ENCODE assay signal across 1 fruit fly cellular context in genomic region chr3L:14652554-14652953, dm6.
TF ChIP-seq lines count a peak whose summit lies in the region.

No protein-coding gene starts in this region.

TF ChIP-seq in whole organism, embryonic, 481 proteins besides CTCF, POLR2A, EP300 and RAD21 (continued from another document and continues in another):
- peak; percentile 78 for TF ChIP-seq sd (tag; optimal IDR thresholded peaks at IDR 0.05; lab: Kevin White, UChicago)
- peak; percentile 48; the same call in 2 of the 3 replicates for TF ChIP-seq tgo (GFP tag; IDR thresholded peaks at IDR 0.05; lab: Robert Waterston, UW)
- peak in 1 of 3 experiments; percentile 94 for TF ChIP-seq lola (GFP tag; optimal IDR thresholded peaks at IDR 0.05; lab: Kevin White, UChicago)
- TF ChIP-seq CG15601 (tag; optimal IDR thresholded peaks at IDR 0.05; lab: Kevin White, UChicago): peak; percentile 95
- peak; percentile 63; the same call in 1 of the 3 replicates for TF ChIP-seq dysf (GFP tag; IDR thresholded peaks at IDR 0.05; lab: Robert Waterston, UW)
- TF ChIP-seq Oli (tag; optimal IDR thresholded peaks at IDR 0.05; lab: Kevin White, UChicago): peak; percentile 81
- TF ChIP-seq PHDP (tag; optimal IDR thresholded peaks at IDR 0.05; lab: Kevin White, UChicago): peak; percentile 85
- peak; percentile 56 for TF ChIP-seq mam (GFP tag; optimal IDR thresholded peaks at IDR 0.05; lab: Kevin White, UChicago)
- TF ChIP-seq Eip74EF (GFP tag; optimal IDR thresholded peaks at IDR 0.05; lab: Kevin White, UChicago): peak in 1 of 2 experiments; percentile 66
- TF ChIP-seq CG9609 (GFP tag; optimal IDR thresholded peaks at IDR 0.05; lab: Kevin White, UChicago): peak; percentile 59
- TF ChIP-seq Spps (tag; optimal IDR thresholded peaks at IDR 0.05; lab: Kevin White, UChicago): peak; percentile 94
- TF ChIP-seq Side (GFP tag; optimal IDR thresholded peaks at IDR 0.05; lab: Kevin White, UChicago): peak; percentile 69
- TF ChIP-seq Bteb2 (GFP tag; optimal IDR thresholded peaks at IDR 0.05; lab: Kevin White, UChicago): peak; percentile 31
- TF ChIP-seq salm (tag; optimal IDR thresholded peaks at IDR 0.05; lab: Kevin White, UChicago): peak; percentile 66
- peak; percentile 76 for TF ChIP-seq CG11504 (tag; optimal IDR thresholded peaks at IDR 0.05; lab: Kevin White, UChicago)
- no peak for TF ChIP-seq fd3F (GFP tag; optimal IDR thresholded peaks at IDR 0.05; lab: Kevin White, UChicago)
- TF ChIP-seq CG11456 (GFP tag; IDR thresholded peaks at IDR 0.05; lab: Robert Waterston, UW): peak; percentile 62; the same call in 1 of the 3 replicates
- TF ChIP-seq CG7786 (GFP tag; optimal IDR thresholded peaks at IDR 0.05; lab: Kevin White, UChicago): peak; percentile 57
- TF ChIP-seq bowl (GFP tag; IDR thresholded peaks at IDR 0.05; lab: Robert Waterston, UW): no peak
- TF ChIP-seq Antp (GFP tag; optimal IDR thresholded peaks at IDR 0.05; lab: Kevin White, UChicago): peak; percentile 12
- TF ChIP-seq fd64A (GFP tag; optimal IDR thresholded peaks at IDR 0.05; lab: Kevin White, UChicago): peak; percentile 47
- peak; percentile 8 for TF ChIP-seq Sry-δ (GFP tag; optimal IDR thresholded peaks at IDR 0.05; lab: Kevin White, UChicago)
- TF ChIP-seq amos (GFP tag; IDR thresholded peaks at IDR 0.05; lab: Robert Waterston, UW; ENCODE audit: partially characterized antibody): no peak
- TF ChIP-seq Dbx (GFP tag; IDR thresholded peaks at IDR 0.05; lab: Robert Waterston, UW): no peak
- peak; percentile 90 for TF ChIP-seq CG33557 (GFP tag; optimal IDR thresholded peaks at IDR 0.05; lab: Kevin White, UChicago)
- TF ChIP-seq CG8924 (tag; optimal IDR thresholded peaks at IDR 0.05; lab: Kevin White, UChicago): peak; percentile 87
- TF ChIP-seq crc (GFP tag; optimal IDR thresholded peaks at IDR 0.05; lab: Kevin White, UChicago): peak; percentile 41
- no peak; the same call in 1 of the 2 replicates for TF ChIP-seq al (GFP tag; IDR thresholded peaks at IDR 0.05; lab: Robert Waterston, UW)
- TF ChIP-seq gce (GFP tag; IDR thresholded peaks at IDR 0.05; lab: Robert Waterston, UW): 0 out of 3 replicates have a peak, but pooled peaks have one; percentile 54
- TF ChIP-seq bbx (GFP tag; IDR thresholded peaks at IDR 0.05; lab: Robert Waterston, UW; ENCODE audit: partially characterized antibody): no peak
- peak; percentile 58 for TF ChIP-seq run (tag; optimal IDR thresholded peaks at IDR 0.05; lab: Kevin White, UChicago)
- TF ChIP-seq CG32767 (GFP tag; IDR thresholded peaks at IDR 0.05; lab: Robert Waterston, UW): peak; percentile 24; the same call in 1 of the 2 replicates
- peak; percentile 70 for TF ChIP-seq CG1233 (GFP tag; optimal IDR thresholded peaks at IDR 0.05; lab: Kevin White, UChicago)
- TF ChIP-seq onecut (GFP tag; IDR thresholded peaks at IDR 0.05; lab: Robert Waterston, UW): peak; percentile 75
- TF ChIP-seq CG3065 (GFP tag; optimal IDR thresholded peaks at IDR 0.05; lab: Kevin White, UChicago): peak; percentile 41
- peak; percentile 68 for TF ChIP-seq NC2α (GFP tag; optimal IDR thresholded peaks at IDR 0.05; lab: Kevin White, UChicago)
- peak; percentile 83 for TF ChIP-seq CG10431 (GFP tag; optimal IDR thresholded peaks at IDR 0.05; lab: Kevin White, UChicago)
- TF ChIP-seq so (GFP tag; IDR thresholded peaks at IDR 0.05; lab: Robert Waterston, UW): peak; percentile 52; the same call in 1 of the 3 replicates
- no peak for TF ChIP-seq CG31224 (GFP tag; IDR thresholded peaks at IDR 0.05; lab: Robert Waterston, UW)
- TF ChIP-seq stwl (tag; optimal IDR thresholded peaks at IDR 0.05; lab: Kevin White, UChicago): peak; percentile 16
- TF ChIP-seq CG6654 (GFP tag; optimal IDR thresholded peaks at IDR 0.05; lab: Kevin White, UChicago): peak; percentile 40
- peak; percentile 94 for TF ChIP-seq dmrt11E (tag; optimal IDR thresholded peaks at IDR 0.05; lab: Kevin White, UChicago)
- peak; percentile 57 for TF ChIP-seq btn (GFP tag; optimal IDR thresholded peaks at IDR 0.05; lab: Kevin White, UChicago)
- TF ChIP-seq CG34376 (GFP tag; optimal IDR thresholded peaks at IDR 0.05; lab: Kevin White, UChicago): no peak
- no peak for TF ChIP-seq dimm (GFP tag; IDR thresholded peaks at IDR 0.05; lab: Robert Waterston, UW)
- TF ChIP-seq CG10979 (tag; optimal IDR thresholded peaks at IDR 0.05; lab: Kevin White, UChicago): peak; percentile 95
- no peak for TF ChIP-seq Trl (optimal IDR thresholded peaks at IDR 0.05; lab: Kevin White, UChicago)
- TF ChIP-seq Trl (GFP tag; optimal IDR thresholded peaks at IDR 0.05; lab: Kevin White, UChicago): peak; percentile 27
- TF ChIP-seq sisA (GFP tag; IDR thresholded peaks at IDR 0.05; lab: Robert Waterston, UW): peak; percentile 82
- no peak for TF ChIP-seq Dp (GFP tag; optimal IDR thresholded peaks at IDR 0.05; lab: Kevin White, UChicago)
- peak; percentile 63 for TF ChIP-seq ind (GFP tag; optimal IDR thresholded peaks at IDR 0.05; lab: Kevin White, UChicago)
- no peak for TF ChIP-seq CG18011 (GFP tag; optimal IDR thresholded peaks at IDR 0.05; lab: Kevin White, UChicago)
- peak; percentile 92 for TF ChIP-seq Med (GFP tag; lab: Kevin White, UChicago)
- TF ChIP-seq pb (GFP tag; optimal IDR thresholded peaks at IDR 0.05; lab: Kevin White, UChicago): no peak
- TF ChIP-seq CG7556 (GFP tag; optimal IDR thresholded peaks at IDR 0.05; lab: Kevin White, UChicago): peak; percentile 75
- peak; percentile 48 for TF ChIP-seq ERR (GFP tag; optimal IDR thresholded peaks at IDR 0.05; lab: Kevin White, UChicago)
- TF ChIP-seq CG4820 (GFP tag; optimal IDR thresholded peaks at IDR 0.05; lab: Kevin White, UChicago): peak; percentile 79
- TF ChIP-seq MESR4 (GFP tag; optimal IDR thresholded peaks at IDR 0.05; lab: Kevin White, UChicago): no peak
- TF ChIP-seq tup (GFP tag; optimal IDR thresholded peaks at IDR 0.05; lab: Kevin White, UChicago): peak; percentile 61
- peak; percentile 70 for TF ChIP-seq CG10209 (GFP tag; optimal IDR thresholded peaks at IDR 0.05; lab: Kevin White, UChicago)
- TF ChIP-seq CG3847 (GFP tag; IDR thresholded peaks at IDR 0.05; lab: Robert Waterston, UW): peak; percentile 21; the same call in 1 of the 2 replicates
- peak; percentile 22 for TF ChIP-seq ac (GFP tag; optimal IDR thresholded peaks at IDR 0.05; lab: Kevin White, UChicago)
- TF ChIP-seq ap (GFP tag; IDR thresholded peaks at IDR 0.05; lab: Robert Waterston, UW): peak; percentile 59; the same call in 1 of the 2 replicates
- peak; percentile 68; the same call in 1 of the 2 replicates for TF ChIP-seq CG32772 (GFP tag; IDR thresholded peaks at IDR 0.05; lab: Robert Waterston, UW)
- TF ChIP-seq peb (GFP tag; IDR thresholded peaks at IDR 0.05; lab: Robert Waterston, UW): peak; percentile 68; the same call in 1 of the 2 replicates
- TF ChIP-seq D19A (tag; optimal IDR thresholded peaks at IDR 0.05; lab: Kevin White, UChicago): peak; percentile 79
- peak; percentile 49; the same call in 1 of the 2 replicates for TF ChIP-seq CG4730 (GFP tag; IDR thresholded peaks at IDR 0.05; lab: Robert Waterston, UW)
- TF ChIP-seq CG1647 (GFP tag; optimal IDR thresholded peaks at IDR 0.05; lab: Kevin White, UChicago): peak; percentile 34
- TF ChIP-seq slou (GFP tag; optimal IDR thresholded peaks at IDR 0.05; lab: Kevin White, UChicago): no peak
- TF ChIP-seq CG2875 (GFP tag; optimal IDR thresholded peaks at IDR 0.05; lab: Kevin White, UChicago): peak; percentile 81
- TF ChIP-seq cg (GFP tag; optimal IDR thresholded peaks at IDR 0.05; lab: Kevin White, UChicago): no peak
- no peak for TF ChIP-seq ash1 (GFP tag; optimal IDR thresholded peaks at IDR 0.05; lab: Kevin White, UChicago)
- no peak for TF ChIP-seq Lpt (GFP tag; optimal IDR thresholded peaks at IDR 0.05; lab: Kevin White, UChicago)
- TF ChIP-seq CG18476 (GFP tag; optimal IDR thresholded peaks at IDR 0.05; lab: Kevin White, UChicago): peak; percentile 69
- no peak for TF ChIP-seq Hr39 (optimal IDR thresholded peaks at IDR 0.05; lab: Kevin White, UChicago)
- TF ChIP-seq Nf-YC (tag; optimal IDR thresholded peaks at IDR 0.05; lab: Kevin White, UChicago): no peak
- no peak for TF ChIP-seq TFAM (GFP tag; optimal IDR thresholded peaks at IDR 0.05; lab: Kevin White, UChicago)
- peak; percentile 69 for TF ChIP-seq CG12299 (tag; optimal IDR thresholded peaks at IDR 0.05; lab: Kevin White, UChicago)
- peak; percentile 66; the same call in 2 of the 3 replicates for TF ChIP-seq CG11093 (GFP tag; IDR thresholded peaks at IDR 0.05; lab: Robert Waterston, UW)
- peak; percentile 94 for TF ChIP-seq CG14710 (tag; optimal IDR thresholded peaks at IDR 0.05; lab: Kevin White, UChicago)
- TF ChIP-seq ewg (GFP tag; optimal IDR thresholded peaks at IDR 0.05; lab: Kevin White, UChicago): peak; percentile 68
- peak; percentile 35 for TF ChIP-seq en (GFP tag; optimal IDR thresholded peaks at IDR 0.05; lab: Kevin White, UChicago)
- peak; percentile 38 for TF ChIP-seq psq (GFP tag; optimal IDR thresholded peaks at IDR 0.05; lab: Kevin White, UChicago)
- TF ChIP-seq nerfin-1 (tag; optimal IDR thresholded peaks at IDR 0.05; lab: Kevin White, UChicago): peak; percentile 81
- peak; percentile 45; the same call in 1 of the 2 replicates for TF ChIP-seq CG8765 (GFP tag; IDR thresholded peaks at IDR 0.05; lab: Robert Waterston, UW)
- peak; percentile 75 for TF ChIP-seq Chrac-16 (GFP tag; optimal IDR thresholded peaks at IDR 0.05; lab: Kevin White, UChicago)
- TF ChIP-seq inv (GFP tag; IDR thresholded peaks at IDR 0.05; lab: Robert Waterston, UW; ENCODE audit: partially characterized antibody): no peak
- no peak for TF ChIP-seq Dip2 (GFP tag; IDR thresholded peaks at IDR 0.05; lab: Robert Waterston, UW)
- TF ChIP-seq CG4617 (GFP tag; optimal IDR thresholded peaks at IDR 0.05; lab: Kevin White, UChicago; ENCODE audit: borderline replicate concordance): peak; percentile 21
- TF ChIP-seq Hey (tag; optimal IDR thresholded peaks at IDR 0.05; lab: Kevin White, UChicago): no peak
- TF ChIP-seq schlank (tag; optimal IDR thresholded peaks at IDR 0.05; lab: Kevin White, UChicago): no peak
- TF ChIP-seq Hsf (GFP tag; optimal IDR thresholded peaks at IDR 0.05; lab: Kevin White, UChicago): peak; percentile 74
- TF ChIP-seq CoRest (tag; optimal IDR thresholded peaks at IDR 0.05; lab: Kevin White, UChicago): peak; percentile 82
- TF ChIP-seq CG10959 (GFP tag; IDR thresholded peaks at IDR 0.05; lab: Robert Waterston, UW): peak; percentile 80
- no peak for TF ChIP-seq Doc3 (GFP tag; IDR thresholded peaks at IDR 0.05; lab: Robert Waterston, UW; ENCODE audit: partially characterized antibody)
- TF ChIP-seq dmrt99B (tag; optimal IDR thresholded peaks at IDR 0.05; lab: Kevin White, UChicago): peak; percentile 64
- no peak for TF ChIP-seq pzg (GFP tag; optimal IDR thresholded peaks at IDR 0.05; lab: Kevin White, UChicago)
- TF ChIP-seq sob (GFP tag; IDR thresholded peaks at IDR 0.05; lab: Robert Waterston, UW): peak; percentile 66
- TF ChIP-seq CG5245 (GFP tag; optimal IDR thresholded peaks at IDR 0.05; lab: Kevin White, UChicago): peak; percentile 73
- TF ChIP-seq kni (GFP tag; optimal IDR thresholded peaks at IDR 0.05; lab: Kevin White, UChicago): peak; percentile 30
- TF ChIP-seq CG11247 (GFP tag; IDR thresholded peaks at IDR 0.05; lab: Robert Waterston, UW): peak; percentile 34; the same call in 1 of the 2 replicates
- TF ChIP-seq CG6854 (GFP tag; optimal IDR thresholded peaks at IDR 0.05; lab: Kevin White, UChicago): no peak
- peak; percentile 56; the same call in 1 of the 2 replicates for TF ChIP-seq ttk (GFP tag; IDR thresholded peaks at IDR 0.05; lab: Robert Waterston, UW)
- peak; percentile 52 for TF ChIP-seq Fer3 (tag; optimal IDR thresholded peaks at IDR 0.05; lab: Kevin White, UChicago)
- TF ChIP-seq CG1792 (GFP tag; optimal IDR thresholded peaks at IDR 0.05; lab: Kevin White, UChicago): peak; percentile 41
- no peak for TF ChIP-seq CG34422 (GFP tag; IDR thresholded peaks at IDR 0.05; lab: Robert Waterston, UW)
- TF ChIP-seq Sry-β (GFP tag; optimal IDR thresholded peaks at IDR 0.05; lab: Kevin White, UChicago): peak; percentile 26
- peak; percentile 74 for TF ChIP-seq MTF-1 (GFP tag; optimal IDR thresholded peaks at IDR 0.05; lab: Kevin White, UChicago; ENCODE audit: borderline replicate concordance)
- TF ChIP-seq gsb (GFP tag; IDR thresholded peaks at IDR 0.05; lab: Robert Waterston, UW): no peak
- peak; percentile 84 for TF ChIP-seq nmo (GFP tag; optimal IDR thresholded peaks at IDR 0.05; lab: Kevin White, UChicago)
- TF ChIP-seq Lim3 (GFP tag; IDR thresholded peaks at IDR 0.05; lab: Robert Waterston, UW): no peak
- TF ChIP-seq CG7839 (tag; optimal IDR thresholded peaks at IDR 0.05; lab: Kevin White, UChicago): peak; percentile 80
- no peak for TF ChIP-seq emc (GFP tag; optimal IDR thresholded peaks at IDR 0.05; lab: Kevin White, UChicago)
- TF ChIP-seq luna (GFP tag; optimal IDR thresholded peaks at IDR 0.05; lab: Kevin White, UChicago): no peak
- no peak for TF ChIP-seq Fer2 (tag; optimal IDR thresholded peaks at IDR 0.05; lab: Kevin White, UChicago)
- peak; percentile 66 for TF ChIP-seq tio (GFP tag; optimal IDR thresholded peaks at IDR 0.05; lab: Kevin White, UChicago)
- TF ChIP-seq CG17328 (GFP tag; IDR thresholded peaks at IDR 0.05; lab: Robert Waterston, UW): peak; percentile 83
- peak; percentile 94 for TF ChIP-seq nom (GFP tag; optimal IDR thresholded peaks at IDR 0.05; lab: Kevin White, UChicago)
- TF ChIP-seq br (optimal IDR thresholded peaks at IDR 0.05; lab: Kevin White, UChicago): no peak
- TF ChIP-seq CG12104 (GFP tag; optimal IDR thresholded peaks at IDR 0.05; lab: Kevin White, UChicago): peak; percentile 29
- peak; percentile 29 for TF ChIP-seq maf-S (GFP tag; optimal IDR thresholded peaks at IDR 0.05; lab: Kevin White, UChicago)
- peak; percentile 35 for TF ChIP-seq odd (GFP tag; optimal IDR thresholded peaks at IDR 0.05; lab: Kevin White, UChicago)
- TF ChIP-seq rib (GFP tag; IDR thresholded peaks at IDR 0.05; lab: Robert Waterston, UW): no peak
- TF ChIP-seq eyg (GFP tag; optimal IDR thresholded peaks at IDR 0.05; lab: Kevin White, UChicago): no peak
- peak; percentile 81 for TF ChIP-seq CG17359 (tag; optimal IDR thresholded peaks at IDR 0.05; lab: Kevin White, UChicago)
- no peak; the same call in 2 of the 3 replicates for TF ChIP-seq ase (GFP tag; IDR thresholded peaks at IDR 0.05; lab: Robert Waterston, UW)
- peak; percentile 85 for TF ChIP-seq Drgx (GFP tag; IDR thresholded peaks at IDR 0.05; lab: Robert Waterston, UW)
- peak; percentile 85 for TF ChIP-seq CG2678 (tag; optimal IDR thresholded peaks at IDR 0.05; lab: Kevin White, UChicago)
- TF ChIP-seq CG3726 (GFP tag; IDR thresholded peaks at IDR 0.05; lab: Robert Waterston, UW): peak; percentile 41; the same call in 1 of the 3 replicates
- TF ChIP-seq Dek (tag; optimal IDR thresholded peaks at IDR 0.05; lab: Kevin White, UChicago): no peak
- peak; percentile 45 for TF ChIP-seq CG12659 (GFP tag; optimal IDR thresholded peaks at IDR 0.05; lab: Kevin White, UChicago)
